Worm (Caenorhabditis elegans): ENCODE data around the gene sas-6.

ce11 chrIV:13763449-13763848, 25.1 kb downstream of the sas-6 start:
- TF ChIP-seq mls-2 (tag; optimal IDR thresholded peaks at IDR 0.05) (no peak), snpc-4 (tag; optimal IDR thresholded peaks at IDR 0.05) (no peak), nhr-2 (tag; optimal IDR thresholded peaks at IDR 0.05) (no peak), sem-2 (GFP tag; optimal IDR thresholded peaks at IDR 0.05) (no peak), M03D4.4 (tag; optimal IDR thresholded peaks at IDR 0.05) (no peak), unc-62 (GFP tag; optimal IDR thresholded peaks at IDR 0.05) (no peak), pha-4 (tag; optimal IDR thresholded peaks at IDR 0.05) (no peak), blmp-1 (tag; optimal IDR thresholded peaks at IDR 0.05) (no peak), lin-13 (tag; optimal IDR thresholded peaks at IDR 0.05) (no peak), flh-1 (GFP tag; optimal IDR thresholded peaks at IDR 0.05) (no peak), lsy-2 (tag; optimal IDR thresholded peaks at IDR 0.05) (no peak), elt-1 (tag; optimal IDR thresholded peaks at IDR 0.05; ENCODE audit: borderline replicate concordance, insufficient read depth) (no peak), mab-5 (tag; optimal IDR thresholded peaks at IDR 0.05) (no peak)

All from whole organism, mixed stage, embryonic.